Fruit fly (Drosophila melanogaster) whole organism, embryonic: ENCODE measurements around the gene Agpat4.

Experiments used
- BtbVII ChIP-seq: fragments of 200-800 bp; sonication (Bioruptor generic); optimal IDR thresholded peaks from 3 replicates; lab custom pipeline; 2017; ENCODE audit warnings: missing biosample characterization, mild to moderate bottlenecking, missing genetic modification characterization
- CG10321 ChIP-seq: fragments of 200-800 bp; sonication (Bioruptor generic); IDR thresholded peaks from 2 replicates; pipeline ENCODE4 v1.3.6; 2022; ENCODE audit warnings: missing biosample characterization, missing genetic modification characterization
- CG12659 ChIP-seq: fragments of 200-800 bp; sonication (Bioruptor generic); optimal IDR thresholded peaks from 3 replicates; lab custom pipeline; 2017; ENCODE audit warnings: mild to moderate bottlenecking, missing biosample characterization, missing genetic modification reagents, missing genetic modification characterization
- CG13424 ChIP-seq: fragments of 200-800 bp; sonication (Bioruptor generic); optimal IDR thresholded peaks from 2 replicates; lab custom pipeline; 2019; ENCODE audit warnings: missing biosample characterization, mild to moderate bottlenecking, missing genetic modification characterization, moderate library complexity
- CG14014 ChIP-seq: fragments of 200-800 bp; sonication (Bioruptor generic); IDR thresholded peaks from 2 replicates; pipeline ENCODE4 v1.3.6; 2022; ENCODE audit warnings: missing biosample characterization, missing genetic modification characterization
- CG14050 ChIP-seq: fragments of 200-800 bp; sonication (Bioruptor generic); IDR thresholded peaks from 3 replicates; pipeline ENCODE4 v1.3.6; 2022; ENCODE audit warnings: missing biosample characterization, missing genetic modification characterization
- CG14441 ChIP-seq: fragments of 200-800 bp; sonication (Bioruptor generic); IDR thresholded peaks from 2 replicates; pipeline ENCODE4 v1.3.6; 2022; ENCODE audit warnings: missing biosample characterization, missing genetic modification characterization
- CG1602 ChIP-seq: fragments of 200-800 bp; sonication (Bioruptor generic); optimal IDR thresholded peaks from 3 replicates; lab custom pipeline; 2016; ENCODE audit warnings: missing biosample characterization, missing genetic modification characterization
- CG1603 ChIP-seq: fragments of 200-800 bp; sonication (Bioruptor generic); optimal IDR thresholded peaks from 2 replicates; lab custom pipeline; 2019; ENCODE audit warnings: missing biosample characterization, mild to moderate bottlenecking, missing genetic modification characterization, moderate library complexity
- CG18619 ChIP-seq: fragments of 200-800 bp; sonication (Bioruptor generic); optimal IDR thresholded peaks from 3 replicates; lab custom pipeline; 2017; ENCODE audit warnings: missing biosample characterization, mild to moderate bottlenecking, missing genetic modification characterization
- CG2116 ChIP-seq: fragments of 200-800 bp; sonication (Bioruptor generic); optimal IDR thresholded peaks from 3 replicates; lab custom pipeline; 2018; ENCODE audit warnings: missing biosample characterization, mild to moderate bottlenecking, missing genetic modification characterization
- CG2120 ChIP-seq: fragments of 200-800 bp; sonication (Bioruptor generic); optimal IDR thresholded peaks from 3 replicates; lab custom pipeline; 2016; ENCODE audit warnings: missing biosample characterization, missing genetic modification characterization
- CG30403 ChIP-seq: fragments of 200-800 bp; sonication (Bioruptor generic); optimal IDR thresholded peaks from 3 replicates; lab custom pipeline; 2016; ENCODE audit warnings: missing biosample characterization, missing genetic modification characterization
- CG32767 ChIP-seq: fragments of 200-800 bp; sonication (Bioruptor generic); IDR thresholded peaks from 2 replicates; pipeline ENCODE4 v1.3.6; 2022; ENCODE audit warnings: missing biosample characterization, missing genetic modification characterization
- CG3281 ChIP-seq: fragments of 200-800 bp; sonication (Bioruptor generic); optimal IDR thresholded peaks from 3 replicates; lab custom pipeline; 2017; ENCODE audit warnings: missing biosample characterization, mild to moderate bottlenecking, missing genetic modification characterization
- CG3726 ChIP-seq: fragments of 200-800 bp; sonication (Bioruptor generic); IDR thresholded peaks from 3 replicates; pipeline ENCODE4, ENCODE4 v1.3.6; 2022; ENCODE audit warnings: missing biosample characterization, missing genetic modification characterization
- CG6689 ChIP-seq: fragments of 200-800 bp; sonication (Bioruptor generic); IDR thresholded peaks from 2 replicates; pipeline ENCODE4 v1.3.6; 2022; ENCODE audit warnings: missing biosample characterization, missing genetic modification characterization
- CG7745 ChIP-seq: fragments of 200-800 bp; sonication (Bioruptor generic); optimal IDR thresholded peaks from 2 replicates; lab custom pipeline; 2018; ENCODE audit warnings: missing biosample characterization, mild to moderate bottlenecking, missing genetic modification characterization, moderate library complexity
- CG9215 ChIP-seq: fragments of 200-800 bp; sonication (Bioruptor generic); IDR thresholded peaks from 2 replicates; pipeline ENCODE4 v1.3.6; 2022; ENCODE audit warnings: missing biosample characterization, missing genetic modification characterization
- CTCF ChIP-seq: fragments of 200-800 bp; sonication (Bioruptor generic); optimal IDR thresholded peaks from 2 replicates; lab custom pipeline; 2017; ENCODE audit warnings: missing biosample characterization, mild to moderate bottlenecking, missing genetic modification characterization, moderate library complexity
- Dip2 ChIP-seq: fragments of 200-800 bp; sonication (Bioruptor generic); IDR thresholded peaks from 2 replicates; pipeline ENCODE4 v1.3.6; 2022; ENCODE audit warnings: missing biosample characterization, missing genetic modification characterization
- Eip74EF ChIP-seq, 2 experiments: fragments of 200-800 bp in 1 of 2; fragments of >200 bp in 1 of 2; sonication (Bioruptor generic) in 1 of 2; optimal IDR thresholded peaks; 2 replicates each; lab custom pipeline; 2017 to 2019; ENCODE audit warnings: missing biosample characterization in 2 of 2, missing genetic modification characterization in 2 of 2, mild to moderate bottlenecking in 1 of 2, moderate library complexity in 1 of 2
- HHEX ChIP-seq: fragments of 200-800 bp; sonication (Bioruptor generic); optimal IDR thresholded peaks from 3 replicates; lab custom pipeline; 2017; ENCODE audit warnings: missing biosample characterization, mild to moderate bottlenecking, missing genetic modification characterization, missing genetic modification reagents
- Hr3 ChIP-seq: fragments of 200-800 bp; sonication (Bioruptor generic); optimal IDR thresholded peaks from 3 replicates; lab custom pipeline; 2016; ENCODE audit warnings: missing biosample characterization, missing genetic modification characterization
- MTF-1 ChIP-seq: fragments of 200-800 bp; sonication (Bioruptor generic); optimal IDR thresholded peaks from 2 replicates; lab custom pipeline; 2018; ENCODE audit warnings: missing biosample characterization, mild to moderate bottlenecking, missing genetic modification characterization, borderline replicate concordance
- Mad ChIP-seq: fragments of 200-800 bp; sonication (Bioruptor generic); optimal IDR thresholded peaks from 2 replicates; lab custom pipeline; 2016; ENCODE audit warnings: missing biosample characterization, missing genetic modification characterization
- Nf-YA ChIP-seq: fragments of 200-800 bp; sonication (Bioruptor generic); IDR thresholded peaks from 2 replicates; pipeline ENCODE4 v1.3.6; 2022; ENCODE audit warnings: missing biosample characterization, missing genetic modification characterization
- Oli ChIP-seq: fragments of 200-800 bp; sonication (Bioruptor generic); optimal IDR thresholded peaks from 2 replicates; lab custom pipeline; 2018; ENCODE audit warnings: missing biosample characterization, mild to moderate bottlenecking, missing genetic modification characterization, moderate library complexity
- PHDP ChIP-seq: fragments of 200-800 bp; sonication (Bioruptor generic); optimal IDR thresholded peaks from 3 replicates; lab custom pipeline; 2018; ENCODE audit warnings: missing biosample characterization, mild to moderate bottlenecking, missing genetic modification characterization, moderate library complexity
- Ravus ChIP-seq: fragments of 200-800 bp; sonication (Bioruptor generic); IDR thresholded peaks from 2 replicates; pipeline ENCODE4 v1.3.6; 2022; ENCODE audit warnings: missing biosample characterization, missing genetic modification characterization
- Sry-δ ChIP-seq: fragments of 200-800 bp; sonication (Bioruptor generic); optimal IDR thresholded peaks from 2 replicates; lab custom pipeline; 2016; ENCODE audit warnings: missing biosample characterization, missing genetic modification characterization
- TFAM ChIP-seq: fragments of 200-800 bp; sonication (Bioruptor generic); optimal IDR thresholded peaks from 2 replicates; lab custom pipeline; 2017; ENCODE audit warnings: missing biosample characterization, missing genetic modification characterization, inconsistent platforms
- Xbp1 ChIP-seq: fragments of 200-800 bp; sonication (Bioruptor generic); optimal IDR thresholded peaks from 3 replicates; lab custom pipeline; 2016; ENCODE audit warnings: missing biosample characterization, mild to moderate bottlenecking, missing genetic modification characterization
- YL-1 ChIP-seq: fragments of 200-800 bp; sonication (Bioruptor generic); optimal IDR thresholded peaks from 3 replicates; lab custom pipeline; 2017; ENCODE audit warnings: missing biosample characterization, mild to moderate bottlenecking, missing genetic modification characterization
- abd-A ChIP-seq: fragments of 200-800 bp; sonication (Bioruptor generic); optimal IDR thresholded peaks from 3 replicates; lab custom pipeline; 2019; ENCODE audit warnings: missing biosample characterization, mild to moderate bottlenecking, missing genetic modification characterization, moderate library complexity
- ara ChIP-seq: fragments of 200-800 bp; sonication (Bioruptor generic); IDR thresholded peaks from 2 replicates; pipeline ENCODE4 v1.3.6; 2022; ENCODE audit warnings: missing biosample characterization, missing genetic modification characterization
- chn ChIP-seq: fragments of 200-800 bp; sonication (Bioruptor generic); optimal IDR thresholded peaks from 2 replicates; lab custom pipeline; 2016; ENCODE audit warnings: missing biosample characterization, missing genetic modification characterization
- ewg ChIP-seq: fragments of 200-800 bp; sonication (Bioruptor generic); optimal IDR thresholded peaks from 3 replicates; lab custom pipeline; 2017; ENCODE audit warnings: mild to moderate bottlenecking, missing biosample characterization, missing genetic modification reagents, missing genetic modification characterization
- gem ChIP-seq: fragments of 200-800 bp; sonication (Bioruptor generic); optimal IDR thresholded peaks from 2 replicates; lab custom pipeline; 2019; ENCODE audit warnings: missing biosample characterization, mild to moderate bottlenecking, missing genetic modification characterization, moderate library complexity
- kah ChIP-seq: fragments of 200-800 bp; sonication (Bioruptor generic); optimal IDR thresholded peaks from 2 replicates; lab custom pipeline; 2018; ENCODE audit warnings: missing biosample characterization, mild to moderate bottlenecking, missing genetic modification characterization
- ken ChIP-seq: fragments of 200-800 bp; sonication (Bioruptor generic); IDR thresholded peaks from 3 replicates; pipeline ENCODE4 v1.3.6; 2022; ENCODE audit warnings: missing biosample characterization, missing genetic modification characterization
- otp ChIP-seq: fragments of 200-800 bp; sonication (Bioruptor generic); IDR thresholded peaks from 3 replicates; pipeline ENCODE4, ENCODE4 v1.3.6; 2022; ENCODE audit warnings: missing biosample characterization, missing genetic modification characterization
- repo ChIP-seq: fragments of 200-800 bp; sonication (Bioruptor generic); optimal IDR thresholded peaks from 2 replicates; lab custom pipeline; 2016; ENCODE audit warnings: missing biosample characterization, missing genetic modification characterization
- ro ChIP-seq: fragments of 200-800 bp; sonication (Bioruptor generic); IDR thresholded peaks from 2 replicates; pipeline ENCODE4 v1.3.6; 2022; ENCODE audit warnings: missing biosample characterization, missing genetic modification characterization
- slbo ChIP-seq: fragments of 200-800 bp; sonication (Bioruptor generic); IDR thresholded peaks from 2 replicates; pipeline ENCODE4 v1.3.6; 2022; ENCODE audit warnings: missing biosample characterization, missing genetic modification characterization
- slou ChIP-seq: fragments of 200-800 bp; sonication (Bioruptor generic); optimal IDR thresholded peaks from 3 replicates; lab custom pipeline; 2016; ENCODE audit warnings: missing biosample characterization, missing genetic modification characterization
- tio ChIP-seq: fragments of 200-800 bp; sonication (Bioruptor generic); optimal IDR thresholded peaks from 2 replicates; lab custom pipeline; 2017; ENCODE audit warnings: missing biosample characterization, missing genetic modification characterization, inconsistent platforms
- toy ChIP-seq: fragments of 200-800 bp; sonication (Bioruptor generic); IDR thresholded peaks from 2 replicates; pipeline ENCODE4 v1.3.6; 2022; ENCODE audit warnings: missing biosample characterization, missing genetic modification characterization
- tup ChIP-seq: fragments of 200-800 bp; sonication (Bioruptor generic); optimal IDR thresholded peaks from 2 replicates; lab custom pipeline; 2016; ENCODE audit warnings: missing biosample characterization, mild to moderate bottlenecking, missing genetic modification characterization, moderate library complexity
- vfl ChIP-seq: fragments of 200-800 bp; sonication (Bioruptor generic); optimal IDR thresholded peaks from 2 replicates; lab custom pipeline; 2016; ENCODE audit warnings: missing biosample characterization, missing genetic modification characterization

Gene Agpat4

DNA sequence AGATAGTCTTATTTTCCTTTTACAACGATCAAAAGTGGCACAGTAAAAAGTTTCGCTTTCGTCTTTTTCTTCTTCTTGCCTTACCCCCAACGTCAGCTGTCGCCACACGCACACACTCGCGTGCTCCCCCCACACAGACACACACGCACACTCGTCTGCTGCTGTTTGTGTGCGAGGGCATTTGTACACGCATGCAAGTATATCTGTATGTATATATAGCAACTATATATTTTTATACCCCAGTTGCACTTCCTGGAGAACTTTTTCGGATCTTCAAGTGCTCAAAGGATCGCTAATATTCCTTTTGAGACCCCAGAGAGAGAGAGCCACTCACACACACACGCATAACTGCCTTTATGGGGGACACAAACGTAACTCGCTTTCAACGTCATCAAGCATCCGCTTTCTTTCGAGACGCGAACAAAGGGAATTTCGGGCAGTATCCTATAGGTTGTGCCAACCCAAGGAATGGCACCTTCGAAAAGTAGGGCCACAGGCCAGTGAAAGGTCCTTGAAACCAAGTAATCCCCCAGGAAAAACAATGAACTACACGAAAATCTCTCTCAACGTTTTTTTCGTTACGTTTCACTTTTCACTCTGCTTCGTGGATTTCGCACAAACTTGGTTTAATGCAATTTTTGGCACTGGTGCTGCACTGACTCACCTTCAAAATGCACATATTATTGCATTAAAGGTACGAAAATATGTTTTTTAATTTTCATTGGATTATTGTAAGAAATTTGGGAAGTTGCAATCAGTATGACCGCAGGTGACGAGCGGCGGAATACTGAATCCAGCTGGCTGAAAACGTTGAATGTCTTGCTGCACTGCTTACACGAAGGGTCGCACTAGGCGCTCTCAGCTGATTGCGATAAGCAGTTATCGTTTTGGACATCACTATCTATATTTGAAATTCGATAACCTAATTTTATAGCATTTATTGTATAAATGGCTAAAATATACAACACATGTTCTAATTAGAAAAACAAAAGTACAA lies 3.3 kb downstream of the Agpat4 start, which contains the start of gene roq (continued):
- no peak for TF ChIP-seq Mad (GFP tag; lab: Kevin White, UChicago)
- no peak for TF ChIP-seq slou
- TF ChIP-seq CG2116 (GFP tag; lab: Kevin White, UChicago): peak; percentile 87
- no peak for TF ChIP-seq Hr3
- TF ChIP-seq CG14441: no peak; the same call in 1 of the 2 replicates
- TF ChIP-seq CG3726 (GFP tag; lab: Robert Waterston, UW): no peak
- TF ChIP-seq CG7745 (tag; lab: Kevin White, UChicago): no peak
- TF ChIP-seq CG2120 (GFP tag; lab: Kevin White, UChicago): no peak
- peak; percentile 66 for TF ChIP-seq YL-1 (GFP tag; lab: Kevin White, UChicago)
- no peak for TF ChIP-seq CG14014 (GFP tag; lab: Robert Waterston, UW)
- TF ChIP-seq tup (GFP tag; lab: Kevin White, UChicago): no peak
- TF ChIP-seq tio (GFP tag; lab: Kevin White, UChicago): no peak
- no peak for TF ChIP-seq Eip74EF (GFP tag; optimal IDR thresholded peaks at IDR 0.05; lab: Kevin White, UChicago)
- TF ChIP-seq CG3281 (GFP tag; lab: Kevin White, UChicago): no peak
- no peak for TF ChIP-seq PHDP (tag; lab: Kevin White, UChicago)
- no peak for TF ChIP-seq abd-A (tag; lab: Kevin White, UChicago)
- no peak for TF ChIP-seq kah (GFP tag; lab: Kevin White, UChicago)
- no peak for TF ChIP-seq HHEX (GFP tag; lab: Kevin White, UChicago)
- no peak for TF ChIP-seq CG13424 (tag; lab: Kevin White, UChicago)
- no peak for TF ChIP-seq Dip2 (GFP tag; lab: Robert Waterston, UW)
- TF ChIP-seq CG14050: no peak
- TF ChIP-seq Sry-δ (GFP tag; lab: Kevin White, UChicago): peak; percentile 74
- no peak for TF ChIP-seq slbo (GFP tag; lab: Robert Waterston, UW)
- no peak for TF ChIP-seq ro (GFP tag; lab: Robert Waterston, UW)
- TF ChIP-seq CG32767 (GFP tag; lab: Robert Waterston, UW): no peak
- no peak for TF ChIP-seq ewg
- TF ChIP-seq vfl (GFP tag; lab: Kevin White, UChicago): no peak
- no peak for TF ChIP-seq CG18619 (GFP tag; lab: Kevin White, UChicago)
- TF ChIP-seq CG6689: no peak
- TF ChIP-seq repo: no peak
- TF ChIP-seq otp (GFP tag; lab: Robert Waterston, UW): no peak
- peak; percentile 61 for TF ChIP-seq CG12659 (GFP tag; lab: Kevin White, UChicago)
- TF ChIP-seq MTF-1 (GFP tag; lab: Kevin White, UChicago): no peak
- TF ChIP-seq CG9215: no peak
- no peak for TF ChIP-seq Nf-YA
- no peak for TF ChIP-seq Ravus (GFP tag; lab: Robert Waterston, UW)
- peak; percentile 28 for TF ChIP-seq CTCF (GFP tag; lab: Kevin White, UChicago)
- no peak for TF ChIP-seq CG1602 (GFP tag; lab: Kevin White, UChicago)
- TF ChIP-seq BtbVII (GFP tag; lab: Kevin White, UChicago): no peak
- TF ChIP-seq CG10321: no peak
- no peak for TF ChIP-seq TFAM (GFP tag; lab: Kevin White, UChicago)
- TF ChIP-seq gem (tag; lab: Kevin White, UChicago): no peak
- TF ChIP-seq ken: no peak
- TF ChIP-seq Oli (tag; lab: Kevin White, UChicago): no peak
- TF ChIP-seq toy: no peak
- no peak for TF ChIP-seq chn
- peak; percentile 1 for TF ChIP-seq Xbp1 (GFP tag; lab: Kevin White, UChicago)
- no peak for TF ChIP-seq CG30403 (GFP tag; lab: Kevin White, UChicago)
- TF ChIP-seq CG1603 (tag; lab: Kevin White, UChicago): peak; percentile 85
- no peak for TF ChIP-seq ara (GFP tag; lab: Robert Waterston, UW)
